Fruit fly (Drosophila melanogaster) whole organism, adult: Measurements from ENCODE around the gene eIF4A.
A peak's percentile ranks its signal among the peaks of the same experiment; 100 is the strongest.

Experiments used
- CG11617 ChIP-seq: fragments of 200-800 bp; sonication (Bioruptor generic); optimal IDR thresholded peaks from 2 replicates; lab custom pipeline; 2017; ENCODE audit warnings: mild to moderate bottlenecking, missing biosample characterization, missing genetic modification reagents, missing genetic modification characterization
- CG12768 ChIP-seq: fragments of 200-800 bp; sonication (Bioruptor generic); optimal IDR thresholded peaks from 2 replicates; lab custom pipeline; 2017; ENCODE audit warnings: missing biosample characterization, missing genetic modification characterization, mild to moderate bottlenecking, moderate library complexity, missing genetic modification reagents
- CG14711 ChIP-seq: fragments of 200-800 bp; sonication (Bioruptor generic); optimal IDR thresholded peaks from 2 replicates; lab custom pipeline; 2018; ENCODE audit warnings: missing biosample characterization, mild to moderate bottlenecking, missing genetic modification characterization, moderate library complexity
- CG1620 ChIP-seq: fragments of 200-800 bp; sonication (Bioruptor generic); optimal IDR thresholded peaks from 2 replicates; lab custom pipeline; 2016; ENCODE audit warnings: missing biosample characterization, missing genetic modification characterization
- CG33017 ChIP-seq: fragments of 200-800 bp; sonication (Bioruptor generic); optimal IDR thresholded peaks from 2 replicates; lab custom pipeline; 2018; ENCODE audit warnings: missing biosample characterization, mild to moderate bottlenecking, missing genetic modification characterization, moderate library complexity
- CG5204 ChIP-seq: fragments of 200-800 bp; sonication (Bioruptor generic); optimal IDR thresholded peaks from 2 replicates; lab custom pipeline; 2016; ENCODE audit warnings: missing biosample characterization, missing genetic modification characterization
- CG7045 ChIP-seq: fragments of 200-800 bp; sonication (Bioruptor generic); optimal IDR thresholded peaks from 2 replicates; lab custom pipeline; 2017; ENCODE audit warnings: missing biosample characterization, mild to moderate bottlenecking, missing genetic modification characterization
- CG7101 ChIP-seq: fragments of 200-800 bp; sonication (Bioruptor generic); optimal IDR thresholded peaks from 2 replicates; lab custom pipeline; 2018; ENCODE audit warnings: missing biosample characterization, mild to moderate bottlenecking, missing genetic modification characterization, moderate library complexity
- Clk ChIP-seq: fragments of 200-800 bp; sonication (Bioruptor generic); optimal IDR thresholded peaks from 2 replicates; lab custom pipeline; 2017; ENCODE audit warnings: missing biosample characterization, missing genetic modification characterization
- Crg-1 ChIP-seq: fragments of 200-800 bp; sonication (Bioruptor generic); optimal IDR thresholded peaks from 2 replicates; lab custom pipeline; 2016; ENCODE audit warnings: missing biosample characterization, missing genetic modification characterization
- Hr96 ChIP-seq: fragments of 200-800 bp; sonication (Bioruptor generic); optimal IDR thresholded peaks from 2 replicates; lab custom pipeline; 2016; ENCODE audit warnings: missing biosample characterization, missing genetic modification characterization
- Mnt ChIP-seq: fragments of 200-800 bp; sonication (Bioruptor generic); optimal IDR thresholded peaks from 2 replicates; lab custom pipeline; 2016; ENCODE audit warnings: missing biosample characterization, mild to moderate bottlenecking, missing genetic modification characterization
- bab1 ChIP-seq: fragments of 200-800 bp; sonication (Bioruptor generic); optimal IDR thresholded peaks from 3 replicates; lab custom pipeline; 2019; ENCODE audit warnings: missing biosample characterization, mild to moderate bottlenecking, missing genetic modification characterization, moderate library complexity
- cic ChIP-seq: fragments of 200-800 bp; sonication (Bioruptor generic); optimal IDR thresholded peaks from 2 replicates; lab custom pipeline; 2017; ENCODE audit warnings: missing biosample characterization, mild to moderate bottlenecking, missing genetic modification characterization, moderate library complexity
- cnc ChIP-seq, 2 experiments: fragments of >200 bp; optimal IDR thresholded peaks; 2 replicates each; lab custom pipeline; 2017
- kay ChIP-seq: fragments of 200-800 bp; sonication (Bioruptor generic); peaks from one replicate; lab custom pipeline; 2016; ENCODE audit warnings: missing biosample characterization, missing genetic modification characterization, borderline replicate concordance
- ovo ChIP-seq: fragments of 200-800 bp; sonication (Bioruptor generic); optimal IDR thresholded peaks from 2 replicates; lab custom pipeline; 2016; ENCODE audit warnings: missing biosample characterization, missing genetic modification characterization
- tj ChIP-seq: fragments of 200-800 bp; sonication (Bioruptor generic); optimal IDR thresholded peaks from 3 replicates; lab custom pipeline; 2017; ENCODE audit warnings: missing biosample characterization, mild to moderate bottlenecking, missing genetic modification characterization, moderate library complexity
- toe ChIP-seq: fragments of 200-800 bp; sonication (Bioruptor generic); optimal IDR thresholded peaks from 2 replicates; lab custom pipeline; 2016; ENCODE audit warnings: missing biosample characterization, missing genetic modification characterization

The eIF4A gene

DNA sequence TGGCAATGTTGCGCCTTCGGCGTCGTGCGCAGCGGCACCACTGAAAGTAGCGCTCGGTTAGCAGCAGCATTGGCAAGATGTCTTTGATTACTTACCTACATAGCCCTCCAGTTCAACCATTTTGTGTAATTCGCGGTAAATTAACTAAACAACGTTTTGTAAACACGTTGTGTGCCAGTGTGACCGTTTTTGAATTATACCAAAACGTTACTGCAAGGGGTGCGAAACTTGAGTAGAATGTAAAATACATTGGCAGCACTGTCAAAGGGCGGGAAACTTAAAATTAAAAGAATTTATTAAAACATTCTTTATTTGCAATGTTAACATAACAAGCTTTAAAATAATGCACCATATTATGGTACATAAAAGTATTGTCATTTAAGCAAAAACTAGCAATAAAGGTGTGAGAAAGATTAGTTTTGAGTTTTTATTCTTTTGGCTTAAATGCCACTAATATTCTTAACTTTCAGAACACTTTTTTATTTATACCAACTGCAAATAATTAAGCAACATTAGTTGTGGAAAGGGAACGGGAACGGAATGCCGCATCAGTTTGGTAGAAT, 42.9 kb downstream of the eIF4A start, which contains the start of gene CG9107:
CG9107 (minus strand) TSS at position 195 of the 563 bp plus-strand sequence.
- peak; percentile 54 for TF ChIP-seq Mnt (GFP tag; lab: Kevin White, UChicago)
- no peak for TF ChIP-seq CG5204
- no peak for TF ChIP-seq Clk (GFP tag; lab: Kevin White, UChicago)
- no peak for TF ChIP-seq CG14711 (tag; lab: Kevin White, UChicago)
- no peak for TF ChIP-seq tj (GFP tag; lab: Kevin White, UChicago)

DNA sequence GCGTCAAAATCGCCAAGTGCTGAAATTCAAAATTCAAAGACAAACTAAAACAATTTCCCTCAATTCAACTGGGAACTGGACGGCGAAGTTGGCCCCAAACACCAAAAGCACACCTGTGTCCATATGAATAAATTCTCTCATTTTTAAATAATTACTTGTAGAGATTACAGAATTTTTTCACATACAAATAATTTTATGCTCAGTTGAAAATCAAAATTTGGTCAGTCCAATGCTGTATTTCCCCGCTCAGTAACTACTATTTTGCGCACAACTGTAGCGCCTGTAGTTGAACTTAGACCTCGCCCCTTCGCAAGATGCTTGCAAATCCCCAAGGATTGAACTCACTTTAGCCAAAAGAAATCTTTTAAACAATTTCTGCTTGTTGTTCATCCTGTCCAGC, 47.1 kb downstream of the eIF4A start:
- no peak for TF ChIP-seq bab1

DNA sequence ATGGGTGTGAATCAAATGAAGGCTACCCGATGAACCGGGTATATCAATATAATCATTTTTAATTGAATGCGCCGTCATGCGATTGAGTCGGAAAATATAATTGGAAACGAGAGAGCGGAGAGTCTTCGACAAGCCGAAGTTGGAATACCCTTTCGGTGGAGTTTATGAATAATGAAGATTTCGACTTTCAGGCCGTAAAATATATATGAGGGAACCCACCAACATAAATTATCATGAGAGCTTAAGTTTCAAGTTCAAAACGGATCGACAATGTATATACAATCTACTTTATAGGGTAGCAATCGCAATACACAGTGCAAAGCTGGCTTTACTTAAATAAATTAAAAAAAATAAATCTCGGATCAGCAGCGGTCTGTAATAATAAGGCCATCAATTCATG, 50.3 kb downstream of the eIF4A start:
- no peak for TF ChIP-seq CG11617 (GFP tag; lab: Kevin White, UChicago)

DNA sequence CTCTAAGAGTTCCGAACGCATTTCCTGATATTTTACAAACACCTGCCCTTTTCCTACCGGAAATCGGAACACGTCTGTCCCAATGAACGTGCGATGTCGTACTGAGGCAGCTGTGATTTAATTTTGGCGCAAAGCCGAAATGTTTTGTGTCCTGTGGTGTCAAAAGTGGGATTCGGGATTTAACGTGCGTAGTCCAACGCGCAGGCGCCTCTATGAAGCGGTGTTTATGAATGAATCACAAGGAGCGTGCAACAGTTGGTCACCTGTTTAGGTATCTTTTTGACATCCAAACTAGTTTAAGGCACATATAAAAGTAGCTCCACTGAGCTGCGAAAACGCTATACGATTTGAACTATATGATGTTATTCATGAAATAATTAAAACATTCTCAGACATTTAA, 52.8 kb downstream of the eIF4A start, which contains the start of gene CG9109:
CG9109 (minus strand) TSS at position 80 of the 400 bp plus-strand sequence.
- TF ChIP-seq Clk (GFP tag; lab: Kevin White, UChicago) (no peak), toe (GFP tag; lab: Kevin White, UChicago) (no peak), tj (GFP tag; lab: Kevin White, UChicago) (no peak), CG1620 (GFP tag; lab: Kevin White, UChicago) (no peak), Crg-1 (GFP tag; lab: Kevin White, UChicago) (no peak), Hr96 (GFP tag; lab: Kevin White, UChicago) (no peak), cnc (optimal IDR thresholded peaks at IDR 0.05; lab: Kevin White, UChicago) (no peak), CG7045 (GFP tag; lab: Kevin White, UChicago) (no peak), CG12768 (no peak)

DNA sequence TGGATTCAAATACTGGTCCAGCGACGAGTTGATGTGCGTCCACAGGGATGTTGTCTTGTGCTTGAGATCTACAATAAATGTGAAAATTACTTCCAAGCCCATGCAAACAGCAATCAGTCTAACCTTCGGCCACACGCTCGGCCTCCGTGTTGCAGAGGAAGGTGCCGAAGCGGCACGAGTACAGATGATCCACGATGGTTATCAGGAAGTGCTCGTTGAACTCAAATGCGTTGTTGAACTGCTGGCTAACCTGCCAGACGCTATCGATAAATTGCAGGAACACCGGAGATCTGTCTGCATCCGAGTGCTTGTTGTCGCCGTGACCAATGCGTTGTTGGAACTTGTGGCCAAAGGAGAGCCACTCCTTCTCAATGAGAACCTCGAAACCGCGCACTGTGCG, 53.6 kb downstream of the eIF4A start:
- TF ChIP-seq CG5204, result no peak
- TF ChIP-seq Hr96 (GFP tag; lab: Kevin White, UChicago), result no peak
- TF ChIP-seq cic (GFP tag; lab: Kevin White, UChicago), result no peak
- TF ChIP-seq CG11617 (GFP tag; lab: Kevin White, UChicago), result no peak
- no peak for TF ChIP-seq CG1620 (GFP tag; lab: Kevin White, UChicago)
- TF ChIP-seq CG33017 (tag; lab: Kevin White, UChicago), result no peak
- TF ChIP-seq kay, result no peak
- TF ChIP-seq CG7045 (GFP tag; lab: Kevin White, UChicago), result no peak
- no peak for TF ChIP-seq CG12768
- no peak for TF ChIP-seq bab1
- TF ChIP-seq CG7101 (tag; lab: Kevin White, UChicago), result no peak
- TF ChIP-seq CG14711 (tag; lab: Kevin White, UChicago), result no peak
- TF ChIP-seq ovo, result no peak
